Worm (Caenorhabditis elegans) whole organism, L1 larva: ENCODE measurements around the gene igcm-2.
A peak's percentile ranks its signal among the peaks of the same experiment; 100 is the strongest.

Source experiments
- C34B4.2 ChIP-seq: sonication (generic microtip); optimal IDR thresholded peaks from 2 replicates; lab custom pipeline; 2017; ENCODE audit warnings: mild to moderate bottlenecking, missing genetic modification characterization, missing compliant biosample characterization
- alr-1 ChIP-seq: fragments of 200-800 bp; sonication (Bioruptor generic); optimal IDR thresholded peaks from 2 replicates; lab custom pipeline; 2018; ENCODE audit warnings: borderline replicate concordance, mild to moderate bottlenecking, missing genetic modification characterization, missing compliant biosample characterization
- aly-2 ChIP-seq: fragments of 150-350 bp; optimal IDR thresholded peaks from 2 replicates; lab custom pipeline; 2014; ENCODE audit warnings: missing biosample characterization, missing genetic modification characterization
- ceh-8 ChIP-seq: fragments of 200-800 bp; sonication (Bioruptor generic); optimal IDR thresholded peaks from 2 replicates; lab custom pipeline; 2018; ENCODE audit warnings: mild to moderate bottlenecking, missing genetic modification characterization, moderate library complexity, missing compliant biosample characterization
- ceh-88 ChIP-seq: fragments of 200-800 bp; sonication (Bioruptor generic); IDR thresholded peaks from 2 replicates; pipeline ENCODE4 v1.3.6; 2022; ENCODE audit warnings: missing genetic modification characterization, missing compliant biosample characterization
- ceh-90 ChIP-seq: sonication (generic microtip); optimal IDR thresholded peaks from 2 replicates; lab custom pipeline; 2016; ENCODE audit warnings: missing genetic modification characterization, missing compliant biosample characterization
- ces-1 ChIP-seq: fragments of 150-350 bp; optimal IDR thresholded peaks from 2 replicates; lab custom pipeline; 2014; ENCODE audit warnings: missing biosample characterization, missing genetic modification reagents, missing genetic modification characterization
- dpl-1 ChIP-seq, 3 experiments: fragments of 150-350 bp in 2 of 3; sonication (generic microtip) in 1 of 3; optimal IDR thresholded peaks; 2 replicates each; lab custom pipeline; 2014 to 2017; ENCODE audit warnings: missing biosample characterization in 3 of 3, missing genetic modification characterization in 3 of 3, missing genetic modification reagents in 3 of 3
- dsc-1 ChIP-seq: sonication (generic microtip); optimal IDR thresholded peaks from 2 replicates; lab custom pipeline; 2016; ENCODE audit warnings: mild to moderate bottlenecking, missing genetic modification characterization, missing compliant biosample characterization
- efl-1 ChIP-seq, 4 experiments: fragments of 150-350 bp; optimal IDR thresholded peaks in 3 of 4; peaks in 1 of 4; 1 replicate in 1 of 4; 2 replicates in 3 of 4; lab custom pipeline; 2014; ENCODE audit warnings: missing biosample characterization in 2 of 4, missing genetic modification characterization in 2 of 4, missing genetic modification reagents in 2 of 4
- elt-2 ChIP-seq: sonication (generic microtip); optimal IDR thresholded peaks from 2 replicates; lab custom pipeline; 2016; ENCODE audit warnings: missing genetic modification characterization, mild to moderate bottlenecking, inconsistent platforms, missing compliant biosample characterization, missing genetic modification reagents
- fkh-4 ChIP-seq: sonication (generic microtip); optimal IDR thresholded peaks from 2 replicates; lab custom pipeline; 2016; ENCODE audit warnings: missing compliant biosample characterization, missing genetic modification characterization, borderline replicate concordance
- grh-1 ChIP-seq: fragments of 200-800 bp; sonication (Bioruptor generic); IDR thresholded peaks from 2 replicates; pipeline ENCODE4 v1.3.6; 2022; ENCODE audit warnings: missing genetic modification reagents, missing genetic modification characterization, missing compliant biosample characterization
- hlh-17 ChIP-seq: fragments of 200-800 bp; sonication (Bioruptor generic); optimal IDR thresholded peaks from 2 replicates; lab custom pipeline; 2018; ENCODE audit warnings: missing genetic modification characterization, mild to moderate bottlenecking, missing compliant biosample characterization, moderate library complexity, borderline replicate concordance
- hlh-4 ChIP-seq: sonication (generic microtip); optimal IDR thresholded peaks from 2 replicates; lab custom pipeline; 2016; ENCODE audit warnings: mild to moderate bottlenecking, missing genetic modification characterization, missing compliant biosample characterization
- hpl-2 ChIP-seq: fragments of 150-350 bp; optimal IDR thresholded peaks from 2 replicates; lab custom pipeline; 2014; ENCODE audit warnings: missing biosample characterization, missing genetic modification reagents, missing genetic modification characterization
- irx-1 ChIP-seq: sonication (generic microtip); optimal IDR thresholded peaks from 2 replicates; lab custom pipeline; 2016; ENCODE audit warnings: missing genetic modification characterization, missing compliant biosample characterization
- lin-13 ChIP-seq: fragments of 150-350 bp; optimal IDR thresholded peaks from 2 replicates; lab custom pipeline; 2014; ENCODE audit warnings: missing biosample characterization, missing genetic modification reagents, missing genetic modification characterization
- lin-14 ChIP-seq: fragments of 200-800 bp; sonication (Bioruptor generic); optimal IDR thresholded peaks from 2 replicates; lab custom pipeline; 2018; ENCODE audit warnings: mild to moderate bottlenecking, missing genetic modification characterization, moderate library complexity, missing compliant biosample characterization
- lin-15B ChIP-seq: fragments of 150-350 bp; sonication (generic microtip); optimal IDR thresholded peaks from 3 replicates; lab custom pipeline; 2014; ENCODE audit warnings: missing biosample characterization, missing genetic modification characterization
- lin-35 ChIP-seq, 2 experiments: fragments of 150-350 bp; optimal IDR thresholded peaks; 2 replicates each; lab custom pipeline; 2014; ENCODE audit warnings: missing biosample characterization in 2 of 2, missing genetic modification characterization in 2 of 2, missing genetic modification reagents in 2 of 2
- lin-39 ChIP-seq: fragments of 150-350 bp; optimal IDR thresholded peaks from 2 replicates; lab custom pipeline; 2014; ENCODE audit warnings: missing biosample characterization, missing genetic modification reagents, missing genetic modification characterization
- nhr-11 ChIP-seq: fragments of 150-350 bp; optimal IDR thresholded peaks from 2 replicates; lab custom pipeline; 2014; ENCODE audit warnings: missing biosample characterization, missing genetic modification characterization
- nhr-237 ChIP-seq: fragments of 150-350 bp; optimal IDR thresholded peaks from 2 replicates; lab custom pipeline; 2014; ENCODE audit warnings: missing biosample characterization, missing genetic modification characterization
- nhr-28 ChIP-seq: fragments of 150-350 bp; optimal IDR thresholded peaks from 2 replicates; lab custom pipeline; 2014; ENCODE audit warnings: missing biosample characterization, missing genetic modification characterization
- nhr-47 ChIP-seq: sonication (generic microtip); optimal IDR thresholded peaks from 2 replicates; lab custom pipeline; 2016; ENCODE audit warnings: mild to moderate bottlenecking, missing genetic modification characterization, moderate library complexity, missing compliant biosample characterization
- nhr-77 ChIP-seq: fragments of 150-350 bp; optimal IDR thresholded peaks from 2 replicates; lab custom pipeline; 2014; ENCODE audit warnings: missing biosample characterization, missing genetic modification characterization
- pag-3 ChIP-seq: sonication (generic microtip); optimal IDR thresholded peaks from 2 replicates; lab custom pipeline; 2017; ENCODE audit warnings: missing genetic modification characterization, mild to moderate bottlenecking, missing compliant biosample characterization, antibody characterized with exemption, borderline replicate concordance; ENCODE audit not compliant: insufficient read depth
- pax-3 ChIP-seq: fragments of 200-800 bp; sonication (Bioruptor generic); optimal IDR thresholded peaks from 2 replicates; lab custom pipeline; 2018; ENCODE audit warnings: mild to moderate bottlenecking, missing genetic modification characterization, moderate library complexity, missing compliant biosample characterization
- rnt-1 ChIP-seq: sonication (generic microtip); optimal IDR thresholded peaks from 2 replicates; lab custom pipeline; 2016; ENCODE audit warnings: mild to moderate bottlenecking, missing genetic modification characterization, moderate library complexity, missing compliant biosample characterization
- skn-1 ChIP-seq: fragments of 150-350 bp; optimal IDR thresholded peaks from 2 replicates; lab custom pipeline; 2014; ENCODE audit warnings: missing biosample characterization, missing genetic modification characterization
- swsn-7 ChIP-seq: sonication (generic microtip); optimal IDR thresholded peaks from 2 replicates; lab custom pipeline; 2016; ENCODE audit warnings: missing genetic modification characterization, missing compliant biosample characterization
- tlp-1 ChIP-seq: fragments of 150-350 bp; optimal IDR thresholded peaks from 2 replicates; lab custom pipeline; 2014; ENCODE audit warnings: missing biosample characterization, missing genetic modification characterization
- unc-130 ChIP-seq: fragments of 150-350 bp; optimal IDR thresholded peaks from 2 replicates; lab custom pipeline; 2017; ENCODE audit warnings: missing biosample characterization, missing genetic modification characterization, inconsistent platforms
- unc-30 ChIP-seq: sonication (generic microtip); optimal IDR thresholded peaks from 2 replicates; lab custom pipeline; 2017; ENCODE audit warnings: missing biosample characterization, missing genetic modification characterization
- xbp-1 ChIP-seq: sonication (generic microtip); optimal IDR thresholded peaks from 2 replicates; lab custom pipeline; 2016; ENCODE audit warnings: missing genetic modification characterization, missing compliant biosample characterization
- zag-1 ChIP-seq: fragments of 150-350 bp; optimal IDR thresholded peaks from 2 replicates; lab custom pipeline; 2014; ENCODE audit warnings: missing biosample characterization, missing genetic modification characterization
- zip-4 ChIP-seq: fragments of 200-800 bp; sonication (Bioruptor generic); optimal IDR thresholded peaks from 2 replicates; lab custom pipeline; 2018; ENCODE audit warnings: mild to moderate bottlenecking, missing genetic modification characterization, moderate library complexity, missing compliant biosample characterization

Gene igcm-2

DNA sequence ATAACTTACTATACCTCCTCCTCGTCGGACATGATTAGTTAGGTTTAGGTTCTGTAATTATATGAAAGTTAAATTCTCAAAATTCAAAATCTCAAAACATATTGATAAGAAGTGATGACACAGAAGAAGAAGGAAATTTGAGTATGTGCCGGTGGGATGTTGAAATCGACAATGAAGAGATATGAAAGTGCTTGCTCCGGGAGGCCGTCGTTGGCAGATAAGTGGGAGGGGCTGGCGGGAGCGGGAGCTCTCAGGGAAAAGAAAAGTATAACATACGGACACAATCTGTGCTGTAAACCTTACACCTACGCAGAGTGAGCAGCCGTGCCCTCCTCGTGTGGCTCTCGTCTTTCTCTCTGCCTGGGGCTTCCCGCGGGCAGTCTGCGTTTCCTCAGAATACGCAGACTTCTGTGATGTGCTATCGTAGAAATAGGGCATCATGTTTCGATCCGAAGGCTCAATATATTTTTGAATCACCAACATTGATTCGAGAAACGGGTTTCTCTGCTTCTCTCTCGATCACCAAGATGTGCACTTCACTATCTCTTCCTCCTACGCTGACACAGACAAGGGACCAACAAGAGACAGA, 18.9 kb upstream of the igcm-2 start, which contains the start of gene mup-2 (continued):
- TF ChIP-seq C34B4.2 (tag; lab: Kevin White, UChicago) (no peak), ceh-88 (no peak), nhr-237 (tag; lab: Kevin White, UChicago) (no peak), elt-2 (tag; lab: Kevin White, UChicago) (no peak), zip-4 (GFP tag; lab: Kevin White, UChicago) (no peak), rnt-1 (tag; lab: Kevin White, UChicago) (peak; percentile 69), lin-35 (GFP tag; optimal IDR thresholded peaks at IDR 0.05; lab: Kevin White, UChicago) (no peak), pag-3 (tag; lab: Kevin White, UChicago) (peak; percentile 77), pax-3 (tag; lab: Kevin White, UChicago) (no peak), dpl-1 (GFP tag; optimal IDR thresholded peaks at IDR 0.05; lab: Kevin White, UChicago) (no peak), ceh-8 (GFP tag; lab: Kevin White, UChicago) (no peak), swsn-7 (tag; lab: Kevin White, UChicago) (peak; percentile 24), dsc-1 (tag; lab: Kevin White, UChicago) (peak; percentile 88), nhr-77 (tag; lab: Kevin White, UChicago) (no peak), lin-39 (tag; lab: Kevin White, UChicago) (peak; percentile 2), unc-130 (tag; lab: Kevin White, UChicago) (peak; percentile 50), alr-1 (tag; lab: Kevin White, UChicago) (no peak), lin-15B (tag; lab: Kevin White, UChicago) (no peak), skn-1 (tag; lab: Kevin White, UChicago) (no peak), zag-1 (tag; lab: Kevin White, UChicago) (no peak), nhr-47 (peak; percentile 18), unc-30 (no peak), irx-1 (peak; percentile 7), ceh-90 (no peak), tlp-1 (tag; lab: Kevin White, UChicago) (no peak), hlh-4 (tag; lab: Kevin White, UChicago) (no peak), grh-1 (no peak), lin-13 (GFP tag; lab: Kevin White, UChicago) (no peak), aly-2 (no peak), ces-1 (GFP tag; lab: Kevin White, UChicago) (no peak), hlh-17 (GFP tag; lab: Kevin White, UChicago) (no peak)

DNA sequence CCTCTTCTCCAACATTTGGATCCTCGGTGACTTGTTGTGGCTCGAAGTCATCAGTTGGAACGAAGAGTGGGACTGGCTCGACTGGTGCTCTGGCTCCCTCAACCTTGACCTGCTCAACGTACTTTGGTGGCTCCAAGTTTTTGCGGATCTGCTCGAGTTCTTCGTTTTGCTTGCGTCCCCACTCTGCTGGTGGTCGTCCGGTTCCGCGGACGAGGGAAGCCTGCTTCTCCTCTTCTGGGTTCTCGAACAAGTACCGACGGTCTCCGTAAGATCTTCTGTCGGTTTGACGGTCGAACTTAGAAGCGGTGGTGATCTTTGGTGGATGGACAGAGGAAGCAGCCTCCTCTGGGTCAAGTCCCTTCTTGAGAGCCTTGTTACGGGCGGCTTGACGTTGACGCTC, 17.3 kb upstream of the igcm-2 start:
- TF ChIP-seq nhr-28 (tag; lab: Kevin White, UChicago) (no peak), xbp-1 (no peak), hpl-2 (GFP tag; lab: Kevin White, UChicago) (no peak), irx-1 (no peak), pax-3 (tag; lab: Kevin White, UChicago) (no peak), rnt-1 (tag; lab: Kevin White, UChicago) (no peak)

DNA sequence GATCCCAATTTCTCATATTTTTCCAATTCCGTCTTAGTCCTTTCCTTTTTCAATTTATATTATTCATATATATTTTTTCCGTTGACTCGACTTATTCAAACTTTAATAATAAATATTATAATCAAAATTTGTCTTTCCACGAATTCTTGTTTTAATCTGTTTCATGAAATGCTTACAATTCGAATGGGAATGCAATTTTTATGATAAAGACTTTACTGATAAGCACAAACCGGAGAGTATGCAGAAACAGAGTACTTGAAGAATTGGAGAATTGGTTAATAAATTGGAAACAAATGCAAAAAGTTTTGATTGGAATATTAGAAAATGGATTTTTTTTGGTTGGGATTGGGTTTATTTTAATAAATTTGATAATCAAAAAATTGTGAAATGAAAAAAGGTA, 16.9 kb upstream of the igcm-2 start:
- TF ChIP-seq elt-2 (tag; lab: Kevin White, UChicago) (peak; percentile 82), lin-14 (GFP tag; lab: Kevin White, UChicago) (peak; percentile 30), ceh-8 (GFP tag; lab: Kevin White, UChicago) (no peak)

- TF ChIP-seq dsc-1 (tag; lab: Kevin White, UChicago), result peak; percentile 81
- TF ChIP-seq fkh-4 (tag; lab: Kevin White, UChicago), result peak; percentile 65
- TF ChIP-seq nhr-11, result no peak
- no peak for TF ChIP-seq efl-1 (optimal IDR thresholded peaks at IDR 0.05; lab: Kevin White, UChicago)
- TF ChIP-seq efl-1 (GFP tag; optimal IDR thresholded peaks at IDR 0.05 in 1 of 2; lab: Kevin White, UChicago), result peak in 1 of 2 experiments; percentile 70
- TF ChIP-seq, all 84 proteins: peak for 3
Observed at ce11 chrX:6407805-6408204, 16.4 kb upstream of the igcm-2 start.
